Worm (Caenorhabditis elegans) whole organism, midembryonic: ENCODE measurements around the gene Y37H2A.14.

Source experiments
- T22C8.4 ChIP-seq: fragments of 200-800 bp; sonication (Bioruptor generic); IDR thresholded peaks from 2 replicates; pipeline ENCODE4 v1.3.6; 2022; ENCODE audit warnings: missing genetic modification characterization, missing compliant biosample characterization
- flt-1 ChIP-seq: fragments of 200-800 bp; sonication (Bioruptor generic); IDR thresholded peaks from 2 replicates; pipeline ENCODE4 v1.3.6; 2022; ENCODE audit warnings: missing genetic modification characterization, missing compliant biosample characterization
- klf-2 ChIP-seq: fragments of 200-800 bp; sonication (Bioruptor generic); conservative IDR thresholded peaks from 2 replicates; pipeline ENCODE4 v1.3.6; 2022; ENCODE audit warnings: missing genetic modification reagents, missing genetic modification characterization, missing compliant biosample characterization
- med-1 ChIP-seq: sonication (generic microtip); optimal IDR thresholded peaks from 2 replicates; lab custom pipeline; 2017; ENCODE audit warnings: missing genetic modification characterization, mild to moderate bottlenecking, missing compliant biosample characterization, antibody characterized with exemption, missing genetic modification reagents; ENCODE audit not compliant: insufficient read depth
- ref-1 ChIP-seq: fragments of 200-800 bp; sonication (Bioruptor generic); conservative IDR thresholded peaks from 2 replicates; pipeline ENCODE4 v1.3.6; 2022; ENCODE audit warnings: missing genetic modification reagents, missing genetic modification characterization, missing compliant biosample characterization
- ztf-29 ChIP-seq: fragments of 200-800 bp; sonication (Bioruptor generic); IDR thresholded peaks from 2 replicates; pipeline ENCODE4 v1.3.6; 2022; ENCODE audit warnings: missing genetic modification reagents, missing genetic modification characterization, missing compliant biosample characterization

ce11 chrV:18131049-18131448 is 12.5 kb upstream of the Y37H2A.14 start, which contains the start of gene Y37H2A.12:
- TF ChIP-seq T22C8.4 (no peak), klf-2 (GFP tag; lab: Robert Waterston, UW) (no peak), flt-1 (no peak), med-1 (GFP tag; lab: Kevin White, UChicago) (no peak), ref-1 (GFP tag; lab: Robert Waterston, UW) (no peak), ztf-29 (no peak)
